Worm (Caenorhabditis elegans) whole organism, L3 larva: Measurements from ENCODE around the gene K04A8.20.
A peak's percentile ranks its signal among the peaks of the same experiment; 100 is the strongest.

Experiments used
- R02D3.7 ChIP-seq: fragments of 150-350 bp; optimal IDR thresholded peaks from 2 replicates; lab custom pipeline; 2014; ENCODE audit warnings: missing biosample characterization, missing genetic modification characterization
- ZK546.5 ChIP-seq: sonication (generic microtip); optimal IDR thresholded peaks from 2 replicates; lab custom pipeline; 2017; ENCODE audit warnings: missing biosample characterization, missing genetic modification characterization
- aly-2 ChIP-seq: fragments of 150-350 bp; optimal IDR thresholded peaks from 2 replicates; lab custom pipeline; 2014; ENCODE audit warnings: missing biosample characterization, missing genetic modification characterization
- ceh-16 ChIP-seq: sonication (generic microtip); optimal IDR thresholded peaks from 2 replicates; lab custom pipeline; 2017; ENCODE audit warnings: missing biosample characterization, missing genetic modification characterization
- ceh-28 ChIP-seq: fragments of 150-350 bp; optimal IDR thresholded peaks from 2 replicates; lab custom pipeline; 2014; ENCODE audit warnings: missing biosample characterization, missing genetic modification reagents, missing genetic modification characterization
- ceh-82 ChIP-seq: fragments of 150-350 bp; optimal IDR thresholded peaks from 2 replicates; lab custom pipeline; 2014; ENCODE audit warnings: missing biosample characterization, missing genetic modification characterization
- egl-27 ChIP-seq: sonication (generic microtip); optimal IDR thresholded peaks from 4 replicates; lab custom pipeline; 2017; ENCODE audit warnings: missing biosample characterization, missing genetic modification reagents, missing genetic modification characterization
- elt-1 ChIP-seq: fragments of 150-350 bp; optimal IDR thresholded peaks from 2 replicates; lab custom pipeline; 2014; ENCODE audit warnings: missing biosample characterization, missing genetic modification characterization
- elt-2 ChIP-seq: sonication (generic microtip); optimal IDR thresholded peaks from 2 replicates; lab custom pipeline; 2016; ENCODE audit warnings: missing genetic modification reagents, mild to moderate bottlenecking, missing genetic modification characterization, missing compliant biosample characterization
- elt-3 ChIP-seq, 3 experiments: fragments of 150-350 bp in 1 of 3; sonication (generic microtip) in 2 of 3; optimal IDR thresholded peaks; 2 replicates in 2 of 3; 4 replicates in 1 of 3; lab custom pipeline; 2014 to 2017; ENCODE audit warnings: missing biosample characterization in 3 of 3, missing genetic modification characterization in 3 of 3
- eor-1 ChIP-seq, 2 experiments: fragments of 150-350 bp; optimal IDR thresholded peaks; 2 replicates each; lab custom pipeline; 2014 to 2018; ENCODE audit warnings: missing biosample characterization in 2 of 2, missing genetic modification characterization in 2 of 2
- fkh-10 ChIP-seq: sonication (generic microtip); optimal IDR thresholded peaks from 2 replicates; lab custom pipeline; 2017; ENCODE audit warnings: missing biosample characterization, missing genetic modification reagents, missing genetic modification characterization
- fkh-2 ChIP-seq: fragments of 150-350 bp; optimal IDR thresholded peaks from 2 replicates; lab custom pipeline; 2014; ENCODE audit warnings: missing biosample characterization, missing genetic modification reagents, missing genetic modification characterization
- hmg-11 ChIP-seq: sonication (generic microtip); optimal IDR thresholded peaks from 2 replicates; lab custom pipeline; 2016; ENCODE audit warnings: missing genetic modification characterization, missing compliant biosample characterization
- jun-1 ChIP-seq: fragments of 150-350 bp; optimal IDR thresholded peaks from 2 replicates; lab custom pipeline; 2014; ENCODE audit warnings: missing biosample characterization, missing genetic modification reagents, missing genetic modification characterization
- lin-15B ChIP-seq: fragments of 150-350 bp; optimal IDR thresholded peaks from 2 replicates; lab custom pipeline; 2014; ENCODE audit warnings: missing biosample characterization, missing genetic modification characterization
- lin-39 ChIP-seq: fragments of 150-350 bp; optimal IDR thresholded peaks from 2 replicates; lab custom pipeline; 2018; ENCODE audit warnings: missing biosample characterization, missing genetic modification reagents, missing genetic modification characterization
- lsy-12 ChIP-seq: sonication (generic microtip); optimal IDR thresholded peaks from 2 replicates; lab custom pipeline; 2016; ENCODE audit warnings: mild to moderate bottlenecking, missing genetic modification characterization, missing compliant biosample characterization
- mdl-1 ChIP-seq: fragments of 150-350 bp; optimal IDR thresholded peaks from 2 replicates; lab custom pipeline; 2014; ENCODE audit warnings: missing biosample characterization, missing genetic modification characterization
- mml-1 ChIP-seq: fragments of 150-350 bp; sonication (generic microtip); optimal IDR thresholded peaks from 3 replicates; lab custom pipeline; 2014; ENCODE audit warnings: missing biosample characterization, missing genetic modification characterization
- nfya-1 ChIP-seq: sonication (generic microtip); optimal IDR thresholded peaks from 2 replicates; lab custom pipeline; 2017; ENCODE audit warnings: missing genetic modification characterization, mild to moderate bottlenecking, missing compliant biosample characterization, antibody characterized with exemption, moderate library complexity; ENCODE audit not compliant: insufficient read depth
- nhr-12 ChIP-seq: fragments of 150-350 bp; optimal IDR thresholded peaks from 2 replicates; lab custom pipeline; 2014; ENCODE audit warnings: missing biosample characterization, missing genetic modification characterization
- nhr-23 ChIP-seq: fragments of 150-350 bp; optimal IDR thresholded peaks from 2 replicates; lab custom pipeline; 2014; ENCODE audit warnings: missing biosample characterization, missing genetic modification reagents, missing genetic modification characterization
- nhr-237 ChIP-seq: fragments of 150-350 bp; optimal IDR thresholded peaks from 2 replicates; lab custom pipeline; 2014; ENCODE audit warnings: missing biosample characterization, missing genetic modification characterization
- nhr-25 ChIP-seq: sonication (generic microtip); optimal IDR thresholded peaks from 2 replicates; lab custom pipeline; 2017; ENCODE audit warnings: missing biosample characterization, missing genetic modification characterization
- nhr-28 ChIP-seq: fragments of 150-350 bp; optimal IDR thresholded peaks from 2 replicates; lab custom pipeline; 2014; ENCODE audit warnings: missing biosample characterization, missing genetic modification characterization
- nhr-43 ChIP-seq: sonication (generic microtip); optimal IDR thresholded peaks from 2 replicates; lab custom pipeline; 2016; ENCODE audit warnings: mild to moderate bottlenecking, missing genetic modification characterization, missing compliant biosample characterization; ENCODE audit not compliant: poor library complexity, severe bottlenecking
- nhr-77 ChIP-seq: fragments of 150-350 bp; optimal IDR thresholded peaks from 2 replicates; lab custom pipeline; 2014; ENCODE audit warnings: missing biosample characterization, missing genetic modification characterization
- pha-4 ChIP-seq: fragments of 150-350 bp; optimal IDR thresholded peaks from 2 replicates; lab custom pipeline; 2014; ENCODE audit warnings: missing biosample characterization, missing genetic modification reagents, missing genetic modification characterization
- pqm-1 ChIP-seq: fragments of 150-350 bp; optimal IDR thresholded peaks from 2 replicates; lab custom pipeline; 2017; ENCODE audit warnings: missing biosample characterization, missing genetic modification characterization, inconsistent platforms
- skn-1 ChIP-seq: fragments of 150-350 bp; optimal IDR thresholded peaks from 2 replicates; lab custom pipeline; 2014; ENCODE audit warnings: missing biosample characterization, missing genetic modification characterization
- snpc-4 ChIP-seq: fragments of 150-350 bp; optimal IDR thresholded peaks from 2 replicates; lab custom pipeline; 2014; ENCODE audit warnings: missing biosample characterization, missing genetic modification characterization
- unc-39 ChIP-seq: sonication (generic microtip); optimal IDR thresholded peaks from 4 replicates; lab custom pipeline; 2017; ENCODE audit warnings: missing biosample characterization, missing genetic modification characterization
- unc-62 ChIP-seq: fragments of 150-350 bp; sonication (generic microtip); optimal IDR thresholded peaks from 4 replicates; lab custom pipeline; 2014; ENCODE audit warnings: missing biosample characterization, missing genetic modification reagents, missing genetic modification characterization
- ztf-11 ChIP-seq: fragments of 150-350 bp; optimal IDR thresholded peaks from 2 replicates; lab custom pipeline; 2014; ENCODE audit warnings: missing biosample characterization, missing genetic modification characterization
- ztf-4 ChIP-seq: fragments of 150-350 bp; optimal IDR thresholded peaks from 2 replicates; lab custom pipeline; 2014; ENCODE audit warnings: missing biosample characterization, missing genetic modification characterization

Gene K04A8.20

ce11 chrV:6559585-6559984, 10.3 kb downstream of the K04A8.20 start:
- TF ChIP-seq nfya-1 (tag; lab: Kevin White, UChicago) (no peak), nhr-237 (tag; lab: Kevin White, UChicago) (no peak), elt-2 (tag; lab: Kevin White, UChicago) (peak; percentile 45), hmg-11 (tag; lab: Kevin White, UChicago) (no peak), skn-1 (no peak), mml-1 (no peak), nhr-28 (tag; lab: Kevin White, UChicago) (no peak), egl-27 (no peak), ceh-28 (tag; lab: Kevin White, UChicago) (no peak), lin-39 (tag; lab: Kevin White, UChicago) (no peak), snpc-4 (tag; lab: Kevin White, UChicago) (no peak), lsy-12 (tag; lab: Kevin White, UChicago) (peak; percentile 21), fkh-10 (GFP tag; lab: Kevin White, UChicago) (no peak)

- no peak for TF ChIP-seq fkh-2 (tag; lab: Kevin White, UChicago)
- TF ChIP-seq jun-1 (tag; lab: Kevin White, UChicago), result no peak
- no peak for TF ChIP-seq elt-2 (tag; lab: Kevin White, UChicago)
- no peak for TF ChIP-seq ZK546.5 (tag; lab: Kevin White, UChicago)
These were observed 12.3 kb downstream of the K04A8.20 start, which contains the start of gene spp-19 for ce11 chrV:6561592-6561991. spp-19 (minus strand) TSS chrV:6561692.

- TF ChIP-seq hmg-11 (tag; lab: Kevin White, UChicago) (no peak), elt-2 (tag; lab: Kevin White, UChicago) (peak; percentile 39), pqm-1 (tag; lab: Kevin White, UChicago) (peak; percentile 49), ceh-82 (no peak), nhr-23 (tag; lab: Kevin White, UChicago) (no peak), elt-1 (tag; lab: Kevin White, UChicago) (no peak), pha-4 (tag; lab: Kevin White, UChicago) (peak; percentile 79), nhr-43 (tag; lab: Kevin White, UChicago) (no peak), fkh-2 (tag; lab: Kevin White, UChicago) (no peak), aly-2 (tag; lab: Kevin White, UChicago) (no peak), nhr-12 (tag; lab: Kevin White, UChicago) (no peak)
These were observed 16.7 kb downstream of the K04A8.20 start, which contains the start of gene K04A8.1 for ce11 chrV:6565851-6566386. K04A8.1 (plus strand) TSS chrV:6566336.

- TF ChIP-seq nhr-23 (tag; lab: Kevin White, UChicago), result no peak
- TF ChIP-seq lin-39 (tag; lab: Kevin White, UChicago), result no peak
- no peak for TF ChIP-seq ztf-11 (tag; lab: Kevin White, UChicago)
- TF ChIP-seq eor-1 (tag; optimal IDR thresholded peaks at IDR 0.05; lab: Kevin White, UChicago), result no peak
- no peak for TF ChIP-seq aly-2 (tag; lab: Kevin White, UChicago)
- TF ChIP-seq nfya-1 (tag; lab: Kevin White, UChicago), result no peak
- TF ChIP-seq unc-62 (GFP tag; lab: Kevin White, UChicago), result no peak
- TF ChIP-seq ceh-16, result no peak
- no peak for TF ChIP-seq ceh-82
- TF ChIP-seq jun-1 (tag; lab: Kevin White, UChicago), result peak; percentile 45
- TF ChIP-seq nhr-77 (tag; lab: Kevin White, UChicago), result no peak
- TF ChIP-seq nhr-28 (tag; lab: Kevin White, UChicago), result no peak
- no peak for TF ChIP-seq ceh-28 (tag; lab: Kevin White, UChicago)
- no peak for TF ChIP-seq nhr-25 (tag; lab: Kevin White, UChicago)
- peak; percentile 74 for TF ChIP-seq pqm-1 (tag; lab: Kevin White, UChicago)
- no peak for TF ChIP-seq elt-3 (tag; optimal IDR thresholded peaks at IDR 0.05; lab: Kevin White, UChicago)
- TF ChIP-seq nhr-237 (tag; lab: Kevin White, UChicago), result no peak
- no peak for TF ChIP-seq snpc-4 (tag; lab: Kevin White, UChicago)
- no peak for TF ChIP-seq R02D3.7 (tag; lab: Kevin White, UChicago)
- TF ChIP-seq nhr-12 (tag; lab: Kevin White, UChicago), result no peak
- TF ChIP-seq mdl-1 (tag; lab: Kevin White, UChicago), result no peak
- no peak for TF ChIP-seq nhr-43 (tag; lab: Kevin White, UChicago)
- TF ChIP-seq unc-39 (tag; lab: Kevin White, UChicago), result no peak
- TF ChIP-seq elt-2 (tag; lab: Kevin White, UChicago), result peak; percentile 92
- no peak for TF ChIP-seq ztf-4 (tag; lab: Kevin White, UChicago)
- TF ChIP-seq lsy-12 (tag; lab: Kevin White, UChicago), result no peak
- peak; percentile 56 for TF ChIP-seq pha-4 (tag; lab: Kevin White, UChicago)
- TF ChIP-seq mml-1, result no peak
- TF ChIP-seq fkh-2 (tag; lab: Kevin White, UChicago), result no peak
- TF ChIP-seq elt-1 (tag; lab: Kevin White, UChicago), result no peak
- TF ChIP-seq lin-15B (tag; lab: Kevin White, UChicago), result no peak
- no peak for TF ChIP-seq hmg-11 (tag; lab: Kevin White, UChicago)
- TF ChIP-seq fkh-10 (GFP tag; lab: Kevin White, UChicago), result no peak
These were observed 26.3 kb downstream of the K04A8.20 start, which contains the start of gene fut-2 for ce11 chrV:6575406-6576130. fut-2 (minus strand) TSS chrV:6575890.
